Worm (Caenorhabditis elegans): ENCODE measurements around the gene F14F9.4.

The F14F9.4 gene

ce11 chrV:5113654-5114053, 18.9 kb upstream of the F14F9.4 start, which contains the start of gene C04F5.8:
TSS of gene C04F5.8 (minus strand) at chrV:5113754.
- no peak for TF ChIP-seq mml-1 (tag; optimal IDR thresholded peaks at IDR 0.05)
- TF ChIP-seq snpc-4 (tag; optimal IDR thresholded peaks at IDR 0.05), result no peak
- TF ChIP-seq ceh-82 (tag; optimal IDR thresholded peaks at IDR 0.05), result no peak
- TF ChIP-seq egl-27 (tag; optimal IDR thresholded peaks at IDR 0.05), result no peak
- no peak for TF ChIP-seq elt-1 (tag; optimal IDR thresholded peaks at IDR 0.05)
- TF ChIP-seq ceh-28 (tag; optimal IDR thresholded peaks at IDR 0.05), result no peak
- TF ChIP-seq lin-39 (tag; optimal IDR thresholded peaks at IDR 0.05), result no peak
- no peak for TF ChIP-seq elt-2 (tag; optimal IDR thresholded peaks at IDR 0.05)
- no peak for TF ChIP-seq ztf-4 (tag; optimal IDR thresholded peaks at IDR 0.05)
- no peak for TF ChIP-seq ceh-16 (tag; optimal IDR thresholded peaks at IDR 0.05)
- TF ChIP-seq aly-2 (tag; optimal IDR thresholded peaks at IDR 0.05), result no peak
- TF ChIP-seq eor-1 (tag; optimal IDR thresholded peaks at IDR 0.05), result no peak
- no peak for TF ChIP-seq egl-5 (tag; optimal IDR thresholded peaks at IDR 0.05)
- no peak for TF ChIP-seq ztf-11 (tag; optimal IDR thresholded peaks at IDR 0.05)
- TF ChIP-seq pqm-1 (tag; optimal IDR thresholded peaks at IDR 0.05), result no peak
- TF ChIP-seq nhr-23 (tag; optimal IDR thresholded peaks at IDR 0.05), result no peak

- TF ChIP-seq unc-62 (GFP tag; optimal IDR thresholded peaks at IDR 0.05), result no peak
Measured at ce11 chrV:5119109-5119508, 13.4 kb upstream of the F14F9.4 start, which contains the start of gene C04F5.9. TSS of gene C04F5.9 (minus strand) at chrV:5119209.

- TF ChIP-seq lsy-12 (tag; optimal IDR thresholded peaks at IDR 0.05), result no peak
- no peak for TF ChIP-seq ZK546.5 (tag; optimal IDR thresholded peaks at IDR 0.05)
- TF ChIP-seq fos-1 (tag; optimal IDR thresholded peaks at IDR 0.05), result no peak
- TF ChIP-seq pqm-1 (tag; optimal IDR thresholded peaks at IDR 0.05), result peak; percentile 23
- TF ChIP-seq pha-4 (tag; optimal IDR thresholded peaks at IDR 0.05), result peak; percentile 27
- TF ChIP-seq elt-2 (tag; optimal IDR thresholded peaks at IDR 0.05), result peak; percentile 76
Measured at ce11 chrV:5119679-5120078, 12.9 kb upstream of the F14F9.4 start, which contains the start of gene sid-1. TSS of gene sid-1 (plus strand) at chrV:5119970.

- no peak for TF ChIP-seq lin-15B (tag; optimal IDR thresholded peaks at IDR 0.05)
- TF ChIP-seq elt-3 (tag; optimal IDR thresholded peaks at IDR 0.05), result no peak
- TF ChIP-seq ceh-28 (tag; optimal IDR thresholded peaks at IDR 0.05), result no peak
- TF ChIP-seq unc-39 (tag; optimal IDR thresholded peaks at IDR 0.05), result no peak
- TF ChIP-seq ceh-9 (tag; optimal IDR thresholded peaks at IDR 0.05), result no peak
- no peak for TF ChIP-seq ceh-16 (tag; optimal IDR thresholded peaks at IDR 0.05)
- no peak for TF ChIP-seq ama-1 (optimal IDR thresholded peaks at IDR 0.05)
Measured at ce11 chrV:5126793-5127192, 5.7 kb upstream of the F14F9.4 start, which contains the start of gene F14F9.5. TSS of gene F14F9.5 (plus strand) at chrV:5127093.

DNA sequence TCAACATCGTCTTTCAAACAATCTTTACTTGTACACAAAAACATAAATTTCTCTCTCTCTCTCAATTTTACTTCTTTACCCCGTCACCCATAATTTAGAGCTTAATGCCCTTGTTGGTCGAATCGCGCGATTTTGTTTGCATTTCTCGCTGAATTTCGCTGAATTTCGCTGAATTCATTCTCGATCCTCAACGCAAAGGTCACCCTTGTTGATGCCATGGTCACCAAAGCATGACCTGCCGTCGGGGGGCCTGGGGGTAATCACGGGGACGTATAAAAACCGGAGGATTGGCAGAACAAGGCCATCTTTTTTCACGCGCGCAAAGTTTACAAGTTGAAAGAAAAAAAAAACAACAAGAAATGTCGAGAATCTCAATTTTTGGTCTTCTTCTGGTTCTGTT, 2.5 kb upstream of the F14F9.4 start, which contains the start of gene F14F9.8:
F14F9.8 (plus strand) TSS at position 301 of the 400 bp plus-strand sequence.
- TF ChIP-seq unc-62 (GFP tag; optimal IDR thresholded peaks at IDR 0.05) (no peak), nfya-1 (tag; optimal IDR thresholded peaks at IDR 0.05; ENCODE audit: insufficient read depth) (no peak), nhr-43 (tag; optimal IDR thresholded peaks at IDR 0.05; ENCODE audit: poor library complexity, severe bottlenecking) (no peak), ceh-16 (tag; optimal IDR thresholded peaks at IDR 0.05) (no peak), nhr-25 (tag; optimal IDR thresholded peaks at IDR 0.05) (no peak), jun-1 (tag; optimal IDR thresholded peaks at IDR 0.05) (no peak), pha-4 (tag; optimal IDR thresholded peaks at IDR 0.05) (no peak), lsy-12 (tag; optimal IDR thresholded peaks at IDR 0.05) (no peak), ceh-82 (tag; optimal IDR thresholded peaks at IDR 0.05) (no peak), ZK546.5 (tag; optimal IDR thresholded peaks at IDR 0.05) (no peak), egl-27 (tag; optimal IDR thresholded peaks at IDR 0.05) (no peak), nhr-28 (tag; optimal IDR thresholded peaks at IDR 0.05) (no peak), ceh-9 (tag; optimal IDR thresholded peaks at IDR 0.05) (no peak), lin-39 (tag; optimal IDR thresholded peaks at IDR 0.05) (no peak), elt-1 (tag; optimal IDR thresholded peaks at IDR 0.05) (no peak)

ce11 chrV:5131380-5131779, 1.2 kb upstream of the F14F9.4 start:
- no peak for TF ChIP-seq nhr-28 (tag; optimal IDR thresholded peaks at IDR 0.05)
- peak; percentile 1 for TF ChIP-seq fkh-10 (GFP tag; optimal IDR thresholded peaks at IDR 0.05)
- no peak for TF ChIP-seq sea-2 (GFP tag; optimal IDR thresholded peaks at IDR 0.05)
- TF ChIP-seq ceh-16 (tag; optimal IDR thresholded peaks at IDR 0.05), result no peak
- no peak for TF ChIP-seq nhr-43 (tag; optimal IDR thresholded peaks at IDR 0.05; ENCODE audit: poor library complexity, severe bottlenecking)
- TF ChIP-seq lin-39 (tag; optimal IDR thresholded peaks at IDR 0.05), result no peak
- peak; percentile 26 for TF ChIP-seq hmg-11 (tag; optimal IDR thresholded peaks at IDR 0.05)
- no peak for TF ChIP-seq elt-3 (tag; optimal IDR thresholded peaks at IDR 0.05)
- TF ChIP-seq pha-4 (tag; optimal IDR thresholded peaks at IDR 0.05), result peak; percentile 58
- TF ChIP-seq ZK546.5 (tag; optimal IDR thresholded peaks at IDR 0.05), result no peak
- peak; percentile 29 for TF ChIP-seq pqm-1 (tag; optimal IDR thresholded peaks at IDR 0.05)
- TF ChIP-seq nhr-12 (tag; optimal IDR thresholded peaks at IDR 0.05), result no peak
- no peak for TF ChIP-seq ztf-4 (tag; optimal IDR thresholded peaks at IDR 0.05)
- peak; percentile 12 for TF ChIP-seq skn-1 (tag; optimal IDR thresholded peaks at IDR 0.05)
